Worm (Caenorhabditis elegans) whole organism, late embryonic: ENCODE data around the gene F46G10.2.
A peak's percentile ranks its signal among the peaks of the same experiment; 100 is the strongest.

Experiments used
- C08G9.2 ChIP-seq: sonication (generic microtip); optimal IDR thresholded peaks from 2 replicates; lab custom pipeline; 2016; ENCODE audit warnings: mild to moderate bottlenecking, missing genetic modification characterization, moderate library complexity, missing compliant biosample characterization
- C38D4.7 ChIP-seq: fragments of 200-800 bp; sonication (Bioruptor generic); optimal IDR thresholded peaks from 2 replicates; lab custom pipeline; 2018; ENCODE audit warnings: mild to moderate bottlenecking, missing genetic modification characterization, moderate library complexity, missing compliant biosample characterization
- F13H6.1 ChIP-seq: sonication (generic microtip); optimal IDR thresholded peaks from 2 replicates; lab custom pipeline; 2016; ENCODE audit warnings: missing genetic modification characterization, missing compliant biosample characterization
- K09A11.1 ChIP-seq: sonication (generic microtip); optimal IDR thresholded peaks from 2 replicates; lab custom pipeline; 2017; ENCODE audit warnings: antibody characterized with exemption, mild to moderate bottlenecking, missing genetic modification characterization, missing compliant biosample characterization; ENCODE audit not compliant: insufficient read depth
- Y22D7AL.16 ChIP-seq: sonication (generic microtip); optimal IDR thresholded peaks from 2 replicates; lab custom pipeline; 2016; ENCODE audit warnings: missing genetic modification characterization, missing compliant biosample characterization
- ahr-1 ChIP-seq: sonication (generic microtip); optimal IDR thresholded peaks from 2 replicates; lab custom pipeline; 2016; ENCODE audit warnings: missing genetic modification characterization, missing compliant biosample characterization
- ama-1 ChIP-seq: fragments of 150-350 bp; optimal IDR thresholded peaks from 2 replicates; lab custom pipeline; 2014
- ceh-19 ChIP-seq: fragments of 200-800 bp; sonication (Bioruptor generic); optimal IDR thresholded peaks from 2 replicates; lab custom pipeline; 2018; ENCODE audit warnings: mild to moderate bottlenecking, missing genetic modification characterization, missing compliant biosample characterization
- ceh-22 ChIP-seq: sonication (generic microtip); optimal IDR thresholded peaks from 2 replicates; lab custom pipeline; 2017; ENCODE audit warnings: missing biosample characterization, missing genetic modification characterization
- ceh-24 ChIP-seq: sonication (generic microtip); optimal IDR thresholded peaks from 2 replicates; lab custom pipeline; 2016; ENCODE audit warnings: mild to moderate bottlenecking, missing genetic modification characterization, missing compliant biosample characterization
- ceh-30 ChIP-seq: fragments of 150-350 bp; optimal IDR thresholded peaks from 2 replicates; lab custom pipeline; 2014; ENCODE audit warnings: missing biosample characterization, missing genetic modification characterization
- ceh-45 ChIP-seq: fragments of 200-800 bp; sonication (Bioruptor generic); IDR thresholded peaks from 2 replicates; pipeline ENCODE4 v1.3.6; 2022; ENCODE audit warnings: missing genetic modification reagents, missing genetic modification characterization, missing compliant biosample characterization
- ceh-48 ChIP-seq: sonication (generic microtip); optimal IDR thresholded peaks from 2 replicates; lab custom pipeline; 2016; ENCODE audit warnings: missing genetic modification characterization, inconsistent platforms, missing compliant biosample characterization
- ceh-9 ChIP-seq: sonication (generic microtip); optimal IDR thresholded peaks from 2 replicates; lab custom pipeline; 2016; ENCODE audit warnings: mild to moderate bottlenecking, missing genetic modification characterization, inconsistent platforms, missing compliant biosample characterization
- che-1 ChIP-seq: sonication (generic microtip); optimal IDR thresholded peaks from 2 replicates; lab custom pipeline; 2016; ENCODE audit warnings: mild to moderate bottlenecking, missing genetic modification characterization, missing compliant biosample characterization
- dve-1 ChIP-seq: sonication (generic microtip); optimal IDR thresholded peaks from 2 replicates; lab custom pipeline; 2017; ENCODE audit warnings: antibody characterized with exemption, mild to moderate bottlenecking, missing genetic modification characterization, missing compliant biosample characterization
- elt-2 ChIP-seq: sonication (generic microtip); optimal IDR thresholded peaks from 2 replicates; lab custom pipeline; 2016; ENCODE audit warnings: missing genetic modification reagents, missing genetic modification characterization, missing compliant biosample characterization
- eyg-1 ChIP-seq: sonication (generic microtip); optimal IDR thresholded peaks from 2 replicates; lab custom pipeline; 2016; ENCODE audit warnings: missing genotype, missing genetic modification characterization, missing compliant biosample characterization
- fkh-10 ChIP-seq: fragments of 150-350 bp; optimal IDR thresholded peaks from 2 replicates; lab custom pipeline; 2014; ENCODE audit warnings: missing biosample characterization, missing genetic modification reagents, missing genetic modification characterization
- gmeb-2 ChIP-seq: sonication (generic microtip); optimal IDR thresholded peaks from 2 replicates; lab custom pipeline; 2016; ENCODE audit warnings: missing genetic modification characterization, inconsistent platforms, missing compliant biosample characterization
- hlh-30 ChIP-seq: sonication (generic microtip); optimal IDR thresholded peaks from 2 replicates; lab custom pipeline; 2017; ENCODE audit warnings: antibody characterized with exemption, missing genetic modification characterization, missing compliant biosample characterization; ENCODE audit not compliant: insufficient read depth
- hlh-8 ChIP-seq: sonication (generic microtip); optimal IDR thresholded peaks from 2 replicates; lab custom pipeline; 2016; ENCODE audit warnings: missing genotype, missing genetic modification characterization, missing compliant biosample characterization
- lin-11 ChIP-seq: fragments of 200-800 bp; sonication (Bioruptor generic); optimal IDR thresholded peaks from 2 replicates; lab custom pipeline; 2018; ENCODE audit warnings: mild to moderate bottlenecking, missing genetic modification characterization, missing compliant biosample characterization
- mec-3 ChIP-seq: sonication (generic microtip); optimal IDR thresholded peaks from 2 replicates; lab custom pipeline; 2016; ENCODE audit warnings: borderline replicate concordance, missing genetic modification characterization, missing compliant biosample characterization
- nhr-11 ChIP-seq: fragments of 150-350 bp; optimal IDR thresholded peaks from 2 replicates; lab custom pipeline; 2014; ENCODE audit warnings: missing biosample characterization, missing genetic modification characterization
- nhr-232 ChIP-seq: sonication (generic microtip); optimal IDR thresholded peaks from 2 replicates; lab custom pipeline; 2016; ENCODE audit warnings: missing genetic modification characterization, missing compliant biosample characterization
- npax-4 ChIP-seq: sonication (generic microtip); optimal IDR thresholded peaks from 2 replicates; lab custom pipeline; 2016; ENCODE audit warnings: missing genetic modification characterization, missing compliant biosample characterization
- pag-3 ChIP-seq: sonication (generic microtip); optimal IDR thresholded peaks from 2 replicates; lab custom pipeline; 2016; ENCODE audit warnings: missing compliant biosample characterization, missing genetic modification characterization, borderline replicate concordance
- pat-9 ChIP-seq: fragments of 200-800 bp; sonication (Bioruptor generic); optimal IDR thresholded peaks from 2 replicates; lab custom pipeline; 2018; ENCODE audit warnings: mild to moderate bottlenecking, missing genetic modification characterization, moderate library complexity, missing compliant biosample characterization
- pqm-1 ChIP-seq: sonication (generic microtip); optimal IDR thresholded peaks from 2 replicates; lab custom pipeline; 2016; ENCODE audit warnings: missing genetic modification characterization, missing compliant biosample characterization
- ref-2 ChIP-seq: sonication (generic microtip); optimal IDR thresholded peaks from 2 replicates; lab custom pipeline; 2016; ENCODE audit warnings: missing genetic modification characterization, missing compliant biosample characterization
- rnt-1 ChIP-seq: sonication (generic microtip); optimal IDR thresholded peaks from 2 replicates; lab custom pipeline; 2016; ENCODE audit warnings: missing genetic modification characterization, missing compliant biosample characterization
- sox-2 ChIP-seq: fragments of 200-800 bp; sonication (Bioruptor generic); IDR thresholded peaks from 2 replicates; pipeline ENCODE4 v1.3.6; 2022; ENCODE audit warnings: missing genetic modification reagents, missing genetic modification characterization, missing compliant biosample characterization
- sox-4 ChIP-seq: sonication (generic microtip); optimal IDR thresholded peaks from 2 replicates; lab custom pipeline; 2017; ENCODE audit warnings: mild to moderate bottlenecking, missing genetic modification characterization, inconsistent platforms, missing compliant biosample characterization
- syd-9 ChIP-seq: sonication (generic microtip); optimal IDR thresholded peaks from 2 replicates; lab custom pipeline; 2016; ENCODE audit warnings: mild to moderate bottlenecking, missing genetic modification characterization, moderate library complexity, missing compliant biosample characterization
- tbx-2 ChIP-seq: sonication (generic microtip); optimal IDR thresholded peaks from 2 replicates; lab custom pipeline; 2016; ENCODE audit warnings: missing genetic modification characterization, missing compliant biosample characterization
- ttx-3 ChIP-seq: sonication (generic microtip); optimal IDR thresholded peaks from 2 replicates; lab custom pipeline; 2016; ENCODE audit warnings: missing genetic modification reagents, missing genetic modification characterization, missing compliant biosample characterization
- unc-3 ChIP-seq, 2 experiments: fragments of 200-800 bp in 1 of 2; sonication (Bioruptor generic) in 1 of 2; sonication (generic microtip) in 1 of 2; conservative IDR thresholded peaks in 1 of 2; optimal IDR thresholded peaks in 1 of 2; 2 replicates each; pipeline versions ENCODE4 v1.3.6 to Lab custom; 2016 to 2022; ENCODE audit warnings: missing compliant biosample characterization in 2 of 2, missing genetic modification characterization in 2 of 2, missing genetic modification reagents in 1 of 2
- unc-55 ChIP-seq: sonication (generic microtip); optimal IDR thresholded peaks from 2 replicates; lab custom pipeline; 2017; ENCODE audit warnings: missing biosample characterization, missing genetic modification reagents, missing genetic modification characterization
- zip-5 ChIP-seq: sonication (generic microtip); optimal IDR thresholded peaks from 2 replicates; lab custom pipeline; 2016; ENCODE audit warnings: missing genetic modification characterization, missing compliant biosample characterization

Gene F46G10.2

DNA sequence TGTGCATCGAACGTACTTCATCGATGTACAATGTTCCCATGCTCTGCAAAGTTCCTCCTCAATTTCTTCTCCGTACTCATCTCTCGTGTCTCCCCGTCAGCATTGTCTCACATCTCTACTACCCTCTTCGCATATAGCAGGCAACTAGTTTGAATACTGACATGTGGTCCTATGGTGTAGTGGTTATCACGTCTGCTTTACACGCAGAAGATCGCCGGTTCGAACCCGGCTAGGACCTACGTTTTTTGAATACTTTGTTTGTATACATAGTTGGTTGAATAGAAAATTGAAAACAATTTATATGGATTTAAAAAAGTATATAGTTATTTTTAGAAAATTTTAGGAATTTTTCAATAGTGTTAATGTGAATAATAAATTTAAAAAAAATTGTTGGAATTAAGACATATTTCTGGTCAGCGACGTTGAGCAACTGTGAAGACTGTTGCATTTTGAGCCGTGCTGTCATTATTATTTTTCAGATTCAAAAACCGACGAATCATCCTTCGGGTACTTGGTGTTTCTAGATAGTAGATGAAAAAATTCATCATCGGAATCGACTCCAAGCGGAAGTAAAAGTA is 15.8 kb upstream of the F46G10.2 start (continued):
- TF ChIP-seq syd-9 (peak; percentile 89), lin-11 (peak; percentile 90), unc-55 (GFP tag; lab: Kevin White, UChicago) (peak; percentile 62), C08G9.2 (tag; lab: Kevin White, UChicago) (peak; percentile 71), ceh-48 (peak; percentile 80), K09A11.1 (tag; lab: Kevin White, UChicago) (peak; percentile 83), tbx-2 (peak; percentile 85), pag-3 (tag; lab: Kevin White, UChicago) (peak; percentile 74), elt-2 (peak; percentile 94), Y22D7AL.16 (peak; percentile 90), ceh-9 (tag; lab: Kevin White, UChicago) (peak; percentile 77), hlh-8 (tag; lab: Kevin White, UChicago) (peak; percentile 93), sox-4 (tag; lab: Kevin White, UChicago) (peak; percentile 89), gmeb-2 (peak; percentile 94), dve-1 (peak; percentile 95), ceh-24 (tag; lab: Kevin White, UChicago) (peak; percentile 83), pqm-1 (tag; lab: Kevin White, UChicago) (peak; percentile 53), ceh-22 (tag; lab: Kevin White, UChicago) (no peak), hlh-30 (peak; percentile 71), ceh-19 (GFP tag; lab: Kevin White, UChicago) (peak; percentile 90), sox-2 (peak; percentile 92), fkh-10 (GFP tag; lab: Kevin White, UChicago) (peak; percentile 83), mec-3 (tag; lab: Kevin White, UChicago) (no peak), F13H6.1 (tag; lab: Kevin White, UChicago) (peak; percentile 72), nhr-11 (no peak), pat-9 (tag; lab: Kevin White, UChicago) (peak; percentile 93), npax-4 (tag; lab: Kevin White, UChicago) (peak; percentile 91), zip-5 (tag; lab: Kevin White, UChicago) (peak; percentile 67), ama-1 (lab: Kevin White, UChicago) (no peak), nhr-232 (tag; lab: Kevin White, UChicago) (peak; percentile 82), che-1 (peak; percentile 91), unc-3 (GFP tag; conservative IDR thresholded peaks at IDR 0.05; lab: Robert Waterston, UW) (peak; percentile 91), unc-3 (tag; optimal IDR thresholded peaks at IDR 0.05; lab: Kevin White, UChicago) (peak; percentile 92)

DNA sequence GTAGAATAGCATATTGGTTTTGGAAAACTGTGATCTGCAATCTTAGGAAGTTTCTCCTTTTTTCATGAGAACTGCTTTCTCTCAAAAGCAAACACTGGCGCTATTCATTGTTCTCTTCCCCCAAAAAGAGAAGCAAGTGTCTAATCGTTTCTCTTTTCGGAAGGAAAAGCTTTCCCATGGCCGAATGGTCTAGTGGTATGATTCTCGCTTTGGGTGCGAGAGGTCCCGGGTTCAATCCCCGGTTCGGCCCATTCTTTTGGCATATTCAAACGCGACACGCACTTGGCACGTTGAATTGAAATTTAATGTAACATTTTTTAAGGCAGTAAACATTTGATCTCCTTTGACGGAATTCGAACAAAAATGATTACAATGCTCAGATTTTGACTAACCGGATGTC is 14.9 kb upstream of the F46G10.2 start:
- TF ChIP-seq eyg-1 (tag; lab: Kevin White, UChicago) (no peak), C38D4.7 (no peak), ama-1 (lab: Kevin White, UChicago) (no peak), syd-9 (no peak), C08G9.2 (tag; lab: Kevin White, UChicago) (no peak), rnt-1 (tag; lab: Kevin White, UChicago) (no peak), ceh-30 (no peak), sox-2 (no peak), che-1 (no peak), ttx-3 (tag; lab: Kevin White, UChicago) (no peak), nhr-232 (tag; lab: Kevin White, UChicago) (no peak), ahr-1 (no peak), ref-2 (tag; lab: Kevin White, UChicago) (no peak), lin-11 (no peak), ceh-45 (GFP tag; lab: Robert Waterston, UW) (no peak)
